Fruit fly (Drosophila melanogaster) whole organism: ENCODE data around the gene Nha1.

Experiments used
- CG8478 ChIP-seq: fragments of >200 bp; optimal IDR thresholded peaks from 2 replicates; lab custom pipeline; 2018; ENCODE audit warnings: inconsistent platforms
- psq ChIP-seq: fragments of >200 bp; optimal IDR thresholded peaks from 2 replicates; lab custom pipeline; 2017

DNA sequence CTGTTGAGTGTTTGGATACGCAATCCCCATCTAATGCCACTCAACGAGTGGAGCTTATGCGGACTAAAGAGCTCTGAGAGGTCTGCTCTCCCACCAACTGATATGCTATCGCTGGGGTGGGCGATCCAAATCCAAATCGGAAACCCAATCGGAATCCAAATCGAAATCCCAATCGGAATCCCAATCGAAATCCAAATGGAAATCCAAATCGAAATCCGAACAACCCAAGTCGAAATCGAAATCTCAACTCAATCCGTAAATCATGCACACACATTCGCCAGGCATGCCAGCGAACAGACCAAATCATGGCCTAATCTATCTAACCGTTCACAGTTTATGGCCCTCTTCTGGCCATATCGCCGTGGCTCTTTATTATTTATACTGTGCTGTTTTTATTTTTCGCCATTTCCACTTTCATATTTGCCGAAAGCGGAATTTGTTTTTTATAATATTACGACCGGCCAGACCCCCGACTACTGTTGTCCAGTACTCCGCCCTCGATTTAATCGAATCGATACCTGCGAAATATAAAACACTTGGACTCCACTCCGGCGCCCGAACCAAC, 42.5 kb downstream of the Nha1 start:
- no peak for TF ChIP-seq CG8478
- no peak for TF ChIP-seq psq
